Fruit fly (Drosophila melanogaster): Measurements from ENCODE around the gene CG9328.

CG9328 gene

DNA sequence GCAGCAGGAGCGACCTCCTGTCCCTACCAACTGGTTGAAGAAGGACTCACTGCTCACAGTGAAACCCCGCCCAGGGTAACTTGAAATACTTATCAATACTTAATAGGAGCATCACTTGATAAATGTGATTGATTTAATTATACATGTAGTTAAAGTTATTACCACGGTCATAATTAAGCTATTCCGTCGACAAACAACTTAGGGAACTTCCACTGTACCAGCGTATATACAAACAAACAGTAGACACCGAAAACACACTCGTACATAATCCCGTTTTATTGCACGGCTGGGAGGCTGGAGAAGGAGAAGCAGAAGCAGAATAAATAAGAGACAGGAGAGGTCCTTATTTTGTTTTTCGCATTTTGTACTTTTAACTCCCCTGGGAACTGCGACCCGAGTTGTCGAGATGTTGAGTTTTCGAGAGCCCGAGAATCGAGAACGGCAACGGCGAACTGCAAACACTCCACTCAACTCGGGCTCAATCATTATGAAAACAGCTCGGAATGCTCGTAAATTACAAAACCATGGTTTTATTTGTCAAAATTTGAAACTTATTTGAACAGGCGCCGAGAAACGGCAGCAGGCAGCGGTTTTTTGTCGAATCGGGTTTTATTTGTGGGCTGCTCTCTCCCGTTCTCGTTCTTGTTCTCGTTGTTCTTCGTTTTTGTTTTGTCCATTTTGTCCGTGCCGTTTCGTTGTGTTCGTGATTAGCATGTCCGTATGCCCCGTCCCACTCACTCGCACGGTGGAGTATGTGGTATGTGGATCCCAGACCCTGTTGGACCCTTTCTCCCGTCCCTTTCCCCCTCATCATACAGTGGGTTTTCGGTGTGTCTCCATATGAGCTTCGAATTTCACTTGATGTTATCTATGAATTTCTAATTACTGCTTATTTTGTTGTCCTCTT lies 2.7 kb downstream of the CG9328 start:
- TF ChIP-seq CG17801 (GFP tag; optimal IDR thresholded peaks at IDR 0.05; ENCODE audit: partially characterized antibody) = peak; percentile 45

DNA sequence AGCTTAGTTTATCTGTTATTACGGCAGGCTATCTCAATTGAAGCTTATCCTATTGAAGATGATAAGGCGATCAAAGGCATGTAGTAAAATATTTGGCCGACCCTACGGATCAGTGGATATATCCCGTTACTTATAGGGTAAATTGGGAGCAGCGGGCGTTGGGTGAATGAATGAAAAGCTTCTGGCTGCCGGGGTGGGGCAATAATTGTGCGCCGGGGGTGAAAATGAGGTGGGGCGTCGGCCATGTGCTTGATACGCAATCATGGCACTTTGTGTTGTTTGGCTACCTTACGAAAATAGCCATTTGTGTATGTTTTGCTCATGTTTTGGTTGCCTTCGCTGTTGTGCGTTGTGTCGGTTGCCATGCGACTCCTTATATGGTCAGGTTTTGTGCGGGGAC lies 4.3 kb downstream of the CG9328 start:
- TF ChIP-seq CG17801 (GFP tag; optimal IDR thresholded peaks at IDR 0.05; ENCODE audit: partially characterized antibody) = no peak

DNA sequence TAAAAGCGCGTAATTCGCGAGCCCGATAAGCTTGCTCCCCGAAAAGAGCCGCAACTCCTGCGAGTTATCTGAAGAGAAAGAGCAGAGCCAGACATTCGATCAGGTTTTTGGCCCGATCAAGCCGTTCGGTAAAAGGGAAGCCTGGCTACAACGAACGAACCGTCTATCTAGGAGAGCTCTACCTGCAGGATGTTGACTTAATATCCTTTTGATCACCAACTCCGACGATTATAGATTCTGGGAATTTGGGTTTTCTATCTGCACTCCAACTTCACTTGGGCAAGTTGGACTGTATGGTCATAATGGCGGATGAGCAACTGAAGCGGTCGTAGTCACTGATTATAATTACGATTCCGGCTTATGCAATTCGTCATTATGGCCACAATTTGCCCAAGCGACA lies 4.7 kb downstream of the CG9328 start:
- TF ChIP-seq CG17801 (GFP tag; optimal IDR thresholded peaks at IDR 0.05; ENCODE audit: partially characterized antibody) = no peak

DNA sequence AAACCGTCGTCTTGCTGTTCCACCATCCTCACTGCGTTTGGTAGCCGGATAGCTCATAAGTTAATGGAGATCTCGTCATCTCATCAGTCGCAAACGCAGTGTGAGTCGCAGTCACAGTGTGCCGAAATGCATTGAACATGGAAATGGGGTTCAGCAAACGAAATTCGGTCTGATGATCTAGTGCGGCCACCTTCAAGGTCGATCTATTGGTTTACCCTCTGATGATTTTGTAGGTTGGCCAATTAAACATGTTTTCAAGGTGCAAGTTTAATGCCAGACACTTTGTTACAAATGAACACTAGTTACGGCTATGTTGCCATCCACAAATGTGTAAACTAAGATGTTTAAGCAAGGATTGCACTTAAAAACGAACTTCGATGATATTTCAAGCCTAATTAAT lies 5.3 kb downstream of the CG9328 start:
- no peak for TF ChIP-seq CG17801 (GFP tag; optimal IDR thresholded peaks at IDR 0.05; ENCODE audit: partially characterized antibody)

DNA sequence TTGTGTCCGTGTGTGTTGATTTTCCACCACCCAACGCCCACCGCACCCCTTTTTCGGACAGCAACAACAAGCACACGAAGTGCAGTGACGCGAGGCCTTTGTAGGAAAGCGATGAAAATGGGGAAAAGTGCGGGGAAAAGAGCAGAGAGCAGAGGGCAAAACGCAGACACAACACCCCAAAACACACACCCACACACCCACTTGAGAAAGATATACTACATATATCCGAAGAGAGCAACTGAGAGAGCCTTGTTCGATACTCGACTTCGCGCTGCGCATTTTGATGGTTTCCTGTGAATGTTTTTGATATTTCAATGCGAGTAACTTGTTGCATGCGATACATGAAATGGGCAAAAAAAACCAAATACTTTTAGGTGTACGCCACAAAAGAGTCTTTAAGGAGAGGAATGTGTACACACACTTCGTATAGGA lies 6.2 kb downstream of the CG9328 start:
- no peak for TF ChIP-seq CG17801 (GFP tag; optimal IDR thresholded peaks at IDR 0.05; ENCODE audit: partially characterized antibody)

DNA sequence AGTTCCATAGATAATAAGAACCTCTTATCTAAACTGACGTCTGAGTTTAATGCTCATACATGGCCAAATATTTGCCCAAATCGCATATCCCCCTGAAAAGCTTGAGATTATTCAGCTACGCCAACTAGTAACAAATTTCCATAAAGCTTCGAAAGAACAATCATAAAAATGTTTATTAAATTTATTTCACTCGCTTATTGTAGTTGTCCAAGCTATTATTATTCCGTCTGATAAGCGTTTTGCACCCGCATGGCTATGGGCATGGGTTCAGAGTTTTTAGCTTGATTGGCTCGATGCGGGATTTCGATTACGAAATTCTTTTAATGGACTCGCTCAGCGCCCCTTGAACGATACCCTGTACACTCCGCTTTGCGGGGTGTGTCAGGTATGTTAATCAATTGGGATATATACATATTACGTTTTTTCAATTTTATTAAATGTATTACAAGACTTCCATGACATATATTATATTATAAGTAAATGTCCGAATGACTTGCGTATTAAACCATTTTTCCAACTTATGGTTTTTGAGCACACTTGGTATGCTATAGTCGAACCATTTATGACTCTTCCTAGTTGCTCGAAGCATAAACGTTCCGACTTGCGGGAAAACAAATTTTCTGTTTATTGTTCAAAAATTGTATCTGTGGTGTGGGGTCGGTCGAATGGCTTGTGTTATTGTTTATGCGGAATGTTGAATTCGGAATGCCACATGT lies 8.3 kb downstream of the CG9328 start:
- TF ChIP-seq CG17801 (GFP tag; optimal IDR thresholded peaks at IDR 0.05; ENCODE audit: partially characterized antibody) = peak; percentile 92

- TF ChIP-seq CG17801 (GFP tag; optimal IDR thresholded peaks at IDR 0.05; ENCODE audit: partially characterized antibody) = no peak
Measured at dm6 chr2L:20806619-20807018, 9.1 kb downstream of the CG9328 start.

DNA sequence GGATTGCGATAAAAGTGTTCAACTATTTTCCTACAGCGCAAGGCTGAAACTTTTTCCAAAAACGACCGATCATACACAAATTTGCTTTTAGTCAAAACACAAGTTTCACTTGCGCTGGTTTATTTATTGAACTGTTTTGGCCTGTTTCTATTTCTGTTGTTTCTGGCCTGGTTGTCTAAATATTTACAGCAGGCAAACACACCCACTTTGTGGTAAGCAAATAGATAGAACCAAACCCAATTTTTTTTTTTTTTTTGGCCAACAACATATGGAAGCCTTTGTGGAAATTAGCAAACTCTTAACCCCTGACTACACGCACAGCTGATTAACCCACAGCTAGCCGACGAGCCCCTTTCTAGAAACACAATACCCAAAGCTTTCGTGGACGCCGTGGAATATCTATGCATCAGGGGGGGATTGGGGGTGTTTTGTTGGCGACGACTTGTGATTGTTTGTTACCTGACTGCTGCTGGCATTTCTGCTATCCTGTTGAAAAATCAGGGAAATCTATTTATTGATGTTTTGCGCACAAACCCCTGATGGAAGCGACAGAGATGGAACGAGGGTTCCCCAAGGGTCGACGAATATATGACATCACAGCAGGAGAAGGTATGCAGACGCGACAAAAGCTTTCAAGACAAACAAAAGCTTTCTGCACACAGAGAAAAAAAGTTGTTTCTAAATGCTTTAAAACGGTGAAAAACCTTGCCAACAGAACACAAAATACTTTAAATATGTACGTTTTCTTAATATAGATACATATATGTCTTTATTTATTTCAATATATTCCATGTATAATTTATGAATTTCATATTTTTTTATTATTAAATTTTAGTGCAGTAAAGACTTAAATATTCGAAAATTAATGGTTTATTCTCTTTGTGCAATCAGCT lies 10.3 kb downstream of the CG9328 start:
- no peak for TF ChIP-seq CG17801 (GFP tag; optimal IDR thresholded peaks at IDR 0.05; ENCODE audit: partially characterized antibody)

dm6 chr2L:20808510-20809195 lies 11.1 kb downstream of the CG9328 start:
- no peak for TF ChIP-seq CG17801 (GFP tag; optimal IDR thresholded peaks at IDR 0.05; ENCODE audit: partially characterized antibody)

dm6 chr2L:20809229-20809628 lies 11.7 kb downstream of the CG9328 start:
- no peak for TF ChIP-seq CG17801 (GFP tag; optimal IDR thresholded peaks at IDR 0.05; ENCODE audit: partially characterized antibody)

dm6 chr2L:20811039-20811652 lies 13.6 kb downstream of the CG9328 start:
- TF ChIP-seq CG17801 (GFP tag; optimal IDR thresholded peaks at IDR 0.05; ENCODE audit: partially characterized antibody) = no peak

- peak; percentile 40 for TF ChIP-seq CG17801 (GFP tag; optimal IDR thresholded peaks at IDR 0.05; ENCODE audit: partially characterized antibody)
Measured at dm6 chr2L:20812283-20813189, 15.0 kb downstream of the CG9328 start.

- TF ChIP-seq CG17801 (GFP tag; optimal IDR thresholded peaks at IDR 0.05; ENCODE audit: partially characterized antibody) = no peak
Measured at dm6 chr2L:20816140-20816539, 18.6 kb downstream of the CG9328 start, which contains the start of gene CG33322. CG33322 (minus strand) TSS chr2L:20816240.

Data from ovary, adult (tissue).